Fruit fly (Drosophila melanogaster): ENCODE measurements around the gene CG5455.

Gene CG5455

dm6 chr3R:26463558-26463957, 2.2 kb downstream of the CG5455 start:
- TF ChIP-seq CG1602 (GFP tag; optimal IDR thresholded peaks at IDR 0.05) (no peak), phol (tag; optimal IDR thresholded peaks at IDR 0.05) (no peak), Stat92E (GFP tag; optimal IDR thresholded peaks at IDR 0.05) (no peak), NFAT (GFP tag; IDR thresholded peaks at IDR 0.05) (no peak)

DNA sequence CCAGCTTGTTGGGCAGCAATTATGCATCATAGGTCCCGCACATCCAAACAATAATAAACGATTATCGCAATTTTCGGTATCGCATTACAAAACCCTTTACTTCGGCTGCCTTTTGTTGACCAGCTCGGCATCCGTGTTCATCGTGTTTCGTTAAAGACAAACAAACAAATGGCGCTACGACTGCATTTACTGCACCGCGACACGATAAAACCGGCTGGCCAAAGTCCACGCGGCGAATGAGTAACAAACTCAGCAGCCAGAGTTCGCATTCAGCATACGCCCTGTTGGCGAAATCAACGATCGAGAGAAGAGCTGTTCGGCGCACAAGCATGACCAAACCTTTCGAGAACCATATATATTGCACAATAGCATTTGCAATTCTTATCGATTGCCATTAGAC, 3.0 kb downstream of the CG5455 start:
- TF ChIP-seq Myb (GFP tag; optimal IDR thresholded peaks at IDR 0.05), result no peak
- TF ChIP-seq ems (GFP tag; optimal IDR thresholded peaks at IDR 0.05), result no peak
- TF ChIP-seq CG32772 (GFP tag; IDR thresholded peaks at IDR 0.05), result no peak
- TF ChIP-seq CG14014 (GFP tag; IDR thresholded peaks at IDR 0.05), result no peak
- TF ChIP-seq bsh (GFP tag; optimal IDR thresholded peaks at IDR 0.05), result peak in 1 of 2 experiments; percentile 29
- no peak for TF ChIP-seq slbo (GFP tag; IDR thresholded peaks at IDR 0.05)
- no peak for TF ChIP-seq emc (GFP tag; optimal IDR thresholded peaks at IDR 0.05)
- no peak for TF ChIP-seq Xbp1 (GFP tag; optimal IDR thresholded peaks at IDR 0.05)
- TF ChIP-seq Drgx (GFP tag; IDR thresholded peaks at IDR 0.05), result peak; percentile 25; the same call in 1 of the 2 replicates
- no peak for TF ChIP-seq danr (GFP tag; IDR thresholded peaks at IDR 0.05)
- no peak for TF ChIP-seq CG6683 (GFP tag; optimal IDR thresholded peaks at IDR 0.05)
- peak; percentile 41; the same call in 1 of the 2 replicates for TF ChIP-seq CG7372 (GFP tag; IDR thresholded peaks at IDR 0.05)
- TF ChIP-seq CG11247 (GFP tag; IDR thresholded peaks at IDR 0.05), result no peak
- TF ChIP-seq CG12299 (tag; optimal IDR thresholded peaks at IDR 0.05), result no peak
- TF ChIP-seq Eip74EF (GFP tag; optimal IDR thresholded peaks at IDR 0.05), result no peak
- TF ChIP-seq sisA (GFP tag; IDR thresholded peaks at IDR 0.05), result no peak
- TF ChIP-seq Hr3 (GFP tag; optimal IDR thresholded peaks at IDR 0.05), result no peak
- no peak for TF ChIP-seq HLHmδ (GFP tag; optimal IDR thresholded peaks at IDR 0.05)
- no peak for TF ChIP-seq Ets97D (GFP tag; optimal IDR thresholded peaks at IDR 0.05)
- no peak for TF ChIP-seq maf-S (GFP tag; optimal IDR thresholded peaks at IDR 0.05)
- TF ChIP-seq grn (GFP tag; optimal IDR thresholded peaks at IDR 0.05), result no peak
- TF ChIP-seq Blimp-1 (GFP tag; optimal IDR thresholded peaks at IDR 0.05), result no peak
- TF ChIP-seq Mad (GFP tag; optimal IDR thresholded peaks at IDR 0.05), result no peak
- TF ChIP-seq ara (GFP tag; IDR thresholded peaks at IDR 0.05), result no peak
- TF ChIP-seq CG32532 (GFP tag; IDR thresholded peaks at IDR 0.05), result no peak
- TF ChIP-seq mld (GFP tag; IDR thresholded peaks at IDR 0.05; ENCODE audit: partially characterized antibody), result no peak
- TF ChIP-seq hb (GFP tag; IDR thresholded peaks at IDR 0.05; ENCODE audit: partially characterized antibody), result no peak
- TF ChIP-seq pnt (GFP tag; optimal IDR thresholded peaks at IDR 0.05), result no peak
- TF ChIP-seq Ets65A (GFP tag), result peak; percentile 41
- no peak for TF ChIP-seq lbe (GFP tag; optimal IDR thresholded peaks at IDR 0.05)
- TF ChIP-seq al (GFP tag; IDR thresholded peaks at IDR 0.05), result no peak
- TF ChIP-seq CG17612 (GFP tag; IDR thresholded peaks at IDR 0.05), result no peak
- no peak for TF ChIP-seq tup (GFP tag; optimal IDR thresholded peaks at IDR 0.05)
- TF ChIP-seq Dll (GFP tag; IDR thresholded peaks at IDR 0.05; ENCODE audit: partially characterized antibody), result no peak
- no peak for TF ChIP-seq HLH3B (GFP tag; IDR thresholded peaks at IDR 0.05)
- no peak for TF ChIP-seq CG12769 (tag; optimal IDR thresholded peaks at IDR 0.05)
- TF ChIP-seq usp (GFP tag; optimal IDR thresholded peaks at IDR 0.05), result no peak
- no peak for TF ChIP-seq CG3407 (GFP tag; optimal IDR thresholded peaks at IDR 0.05)
- TF ChIP-seq CG30020 (tag; optimal IDR thresholded peaks at IDR 0.05), result no peak
- TF ChIP-seq nom (GFP tag; optimal IDR thresholded peaks at IDR 0.05), result peak; percentile 82
- TF ChIP-seq Hr78 (GFP tag; optimal IDR thresholded peaks at IDR 0.05), result no peak
- no peak for TF ChIP-seq en (GFP tag; optimal IDR thresholded peaks at IDR 0.05)
- no peak for TF ChIP-seq Nf-YA (GFP tag; IDR thresholded peaks at IDR 0.05)
